Worm (Caenorhabditis elegans): Measurements from ENCODE around the gene pdfr-1.

Gene pdfr-1

DNA sequence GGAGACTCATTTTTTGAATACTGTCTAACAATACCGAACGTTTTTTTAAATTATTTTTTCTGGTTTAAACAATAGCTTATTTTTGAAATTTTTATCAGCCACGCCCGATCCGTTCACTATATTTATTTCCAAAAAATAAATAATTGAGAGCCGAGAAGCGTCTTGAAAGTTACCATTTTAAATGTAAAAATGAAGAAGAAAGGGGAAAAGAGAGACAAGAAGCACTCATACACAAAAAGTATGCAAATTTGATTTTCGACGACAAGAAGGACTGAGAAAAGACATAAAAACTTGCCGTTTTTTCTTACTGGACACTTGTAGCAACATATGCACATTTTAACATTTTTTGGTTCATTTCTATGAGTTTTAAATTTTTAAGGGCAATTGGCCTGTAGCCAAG lies 29.9 kb upstream of the pdfr-1 start:
- TF ChIP-seq nhr-80 (tag; optimal IDR thresholded peaks at IDR 0.05) (no peak), lin-54 (GFP tag; optimal IDR thresholded peaks at IDR 0.05) (no peak), ceh-91 (GFP tag; IDR thresholded peaks at IDR 0.05) (no peak), athp-1 (tag; optimal IDR thresholded peaks at IDR 0.05) (no peak), snpc-4 (GFP tag; optimal IDR thresholded peaks at IDR 0.05) (no peak), snpc-4 (tag; optimal IDR thresholded peaks at IDR 0.05) (no peak), C17E4.6 (GFP tag; IDR thresholded peaks at IDR 0.05) (no peak), hmg-20 (GFP tag; IDR thresholded peaks at IDR 0.05) (no peak), Y95B8A.8 (GFP tag; IDR thresholded peaks at IDR 0.05) (no peak), zim-3 (tag; optimal IDR thresholded peaks at IDR 0.05) (no peak), nfya-2 (GFP tag; IDR thresholded peaks at IDR 0.05) (no peak), zfh-2 (GFP tag; conservative IDR thresholded peaks at IDR 0.05) (no peak), rec-8 (tag; optimal IDR thresholded peaks at IDR 0.05) (no peak), F52B5.7 (tag; optimal IDR thresholded peaks at IDR 0.05) (no peak), F33H1.4 (GFP tag; IDR thresholded peaks at IDR 0.05) (no peak), ceh-79 (tag; optimal IDR thresholded peaks at IDR 0.05) (no peak)

- no peak for TF ChIP-seq nhr-90 (tag; optimal IDR thresholded peaks at IDR 0.05)
- TF ChIP-seq unc-62 (GFP tag; optimal IDR thresholded peaks at IDR 0.05): no peak
- no peak for TF ChIP-seq snpc-3.4 (tag; optimal IDR thresholded peaks at IDR 0.05)
- TF ChIP-seq B0019.2 (GFP tag; conservative IDR thresholded peaks at IDR 0.05): no peak
- TF ChIP-seq mel-28 (tag; optimal IDR thresholded peaks at IDR 0.05; ENCODE audit: borderline replicate concordance): no peak
- no peak for TF ChIP-seq C17E4.6 (GFP tag; IDR thresholded peaks at IDR 0.05)
- no peak for TF ChIP-seq tbx-9 (tag; optimal IDR thresholded peaks at IDR 0.05; ENCODE audit: borderline replicate concordance)
- no peak for TF ChIP-seq F37B4.10 (GFP tag; IDR thresholded peaks at IDR 0.05)
- no peak for TF ChIP-seq tlf-1 (GFP tag; optimal IDR thresholded peaks at IDR 0.05)
These were observed 29.1 kb upstream of the pdfr-1 start for ce11 chrIII:6680963-6681362.

ce11 chrIII:6679323-6679722 lies 27.4 kb upstream of the pdfr-1 start:
- TF ChIP-seq madf-3 (GFP tag; IDR thresholded peaks at IDR 0.05): no peak
- TF ChIP-seq ccch-3 (GFP tag; optimal IDR thresholded peaks at IDR 0.05): no peak
- no peak for TF ChIP-seq dpl-1 (GFP tag; optimal IDR thresholded peaks at IDR 0.05)
- no peak for TF ChIP-seq ceh-91 (GFP tag; IDR thresholded peaks at IDR 0.05)
- TF ChIP-seq nhr-80 (tag; optimal IDR thresholded peaks at IDR 0.05): no peak
- no peak for TF ChIP-seq T26A5.8 (tag; optimal IDR thresholded peaks at IDR 0.05)
- TF ChIP-seq bed-1 (GFP tag; IDR thresholded peaks at IDR 0.05): no peak
- no peak for TF ChIP-seq nfya-1 (tag; optimal IDR thresholded peaks at IDR 0.05; ENCODE audit: borderline replicate concordance, insufficient read depth)
- TF ChIP-seq lsy-27 (tag; optimal IDR thresholded peaks at IDR 0.05; ENCODE audit: borderline replicate concordance, insufficient read depth): no peak
- no peak for TF ChIP-seq nhr-27 (tag; optimal IDR thresholded peaks at IDR 0.05)
- TF ChIP-seq egl-18 (GFP tag; IDR thresholded peaks at IDR 0.05): no peak
- TF ChIP-seq ZK185.1 (tag; optimal IDR thresholded peaks at IDR 0.05; ENCODE audit: poor library complexity, severe bottlenecking): no peak
- TF ChIP-seq lin-54 (GFP tag; optimal IDR thresholded peaks at IDR 0.05): no peak
- TF ChIP-seq snpc-1.1 (tag; optimal IDR thresholded peaks at IDR 0.05; ENCODE audit: insufficient read depth): no peak
- TF ChIP-seq rec-8 (tag; optimal IDR thresholded peaks at IDR 0.05): no peak
- no peak for TF ChIP-seq gei-17 (GFP tag; optimal IDR thresholded peaks at IDR 0.05)
- TF ChIP-seq lir-1 (GFP tag; conservative IDR thresholded peaks at IDR 0.05): no peak

All from whole organism, young adult.